Worm (Caenorhabditis elegans): Measurements from ENCODE around the gene C17C3.1.

- TF ChIP-seq hrde-1 (tag; optimal IDR thresholded peaks at IDR 0.05; ENCODE audit: borderline replicate concordance) = no peak
- no peak for TF ChIP-seq unc-130 (GFP tag; optimal IDR thresholded peaks at IDR 0.05)
These were observed 22.9 kb upstream of the C17C3.1 start, which contains the start of gene acdh-2 for ce11 chrII:5547442-5547894.
